Worm (Caenorhabditis elegans): ENCODE measurements around the gene jmjd-2.

The jmjd-2 gene

DNA sequence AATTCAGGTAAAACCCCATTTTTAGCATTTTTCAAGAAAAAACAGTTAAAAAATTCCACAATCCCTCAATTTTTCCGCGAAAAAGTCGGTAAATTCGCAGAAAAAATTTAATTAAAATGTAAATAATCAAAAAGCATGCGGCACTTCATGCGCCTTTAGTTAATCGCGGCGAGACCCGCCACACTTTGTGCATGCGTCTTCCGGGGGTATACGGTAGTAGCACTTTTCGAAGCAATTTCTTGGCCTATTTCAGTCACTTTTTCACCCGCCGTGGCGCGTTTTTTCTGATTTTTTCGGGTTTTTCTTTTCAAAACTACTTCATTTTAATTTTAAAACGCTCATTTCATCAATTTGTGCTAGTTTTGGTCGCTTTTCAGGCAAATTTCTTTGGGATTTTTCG is 3.8 kb upstream of the jmjd-2 start:
- TF ChIP-seq ztf-1 (GFP tag; conservative IDR thresholded peaks at IDR 0.05), result no peak

ce11 chrII:14244457-14245254 is 1.3 kb upstream of the jmjd-2 start:
- peak; percentile 53 for TF ChIP-seq zag-1 (tag; optimal IDR thresholded peaks at IDR 0.05)
- TF ChIP-seq nhr-25 (tag; optimal IDR thresholded peaks at IDR 0.05), result peak; percentile 19
- TF ChIP-seq ztf-4 (tag; optimal IDR thresholded peaks at IDR 0.05), result no peak
- TF ChIP-seq R02D3.7 (tag; optimal IDR thresholded peaks at IDR 0.05), result no peak
- no peak for TF ChIP-seq elt-3 (tag; optimal IDR thresholded peaks at IDR 0.05)
- TF ChIP-seq F13H6.1 (tag; optimal IDR thresholded peaks at IDR 0.05), result peak; percentile 57
- TF ChIP-seq ztf-11 (tag; optimal IDR thresholded peaks at IDR 0.05), result no peak
- no peak for TF ChIP-seq nhr-23 (tag; optimal IDR thresholded peaks at IDR 0.05)
- no peak for TF ChIP-seq ceh-82 (tag; optimal IDR thresholded peaks at IDR 0.05)
- no peak for TF ChIP-seq dmd-4 (tag; optimal IDR thresholded peaks at IDR 0.05)
- TF ChIP-seq skn-1 (tag; optimal IDR thresholded peaks at IDR 0.05), result no peak
- peak; percentile 56 for TF ChIP-seq lin-13 (GFP tag; optimal IDR thresholded peaks at IDR 0.05)
- no peak for TF ChIP-seq alr-1 (tag; optimal IDR thresholded peaks at IDR 0.05)
- no peak for TF ChIP-seq nhr-6 (tag; optimal IDR thresholded peaks at IDR 0.05)
- TF ChIP-seq mab-5 (tag; optimal IDR thresholded peaks at IDR 0.05), result no peak
- no peak for TF ChIP-seq sma-3 (GFP tag; optimal IDR thresholded peaks at IDR 0.05)
- TF ChIP-seq nhr-12 (tag; optimal IDR thresholded peaks at IDR 0.05), result no peak
- no peak for TF ChIP-seq Y55F3AM.14 (GFP tag; optimal IDR thresholded peaks at IDR 0.05)
- no peak for TF ChIP-seq aly-2 (tag; optimal IDR thresholded peaks at IDR 0.05)
- TF ChIP-seq lsy-2 (tag; optimal IDR thresholded peaks at IDR 0.05), result peak in 1 of 2 experiments; percentile 78
- TF ChIP-seq nhr-21 (tag; optimal IDR thresholded peaks at IDR 0.05), result peak; percentile 13
- no peak for TF ChIP-seq ZK546.5 (tag; optimal IDR thresholded peaks at IDR 0.05)
- peak; percentile 78 for TF ChIP-seq nhr-129 (tag; optimal IDR thresholded peaks at IDR 0.05)
- peak; percentile 77 for TF ChIP-seq crh-2 (tag; optimal IDR thresholded peaks at IDR 0.05)
- peak; percentile 22 for TF ChIP-seq snpc-4 (tag; optimal IDR thresholded peaks at IDR 0.05)
- no peak for TF ChIP-seq nhr-77 (tag; optimal IDR thresholded peaks at IDR 0.05)
- TF ChIP-seq unc-55 (GFP tag; optimal IDR thresholded peaks at IDR 0.05), result peak; percentile 73
- peak; percentile 47 for TF ChIP-seq mdl-1 (tag; optimal IDR thresholded peaks at IDR 0.05)
- TF ChIP-seq nhr-237 (tag; optimal IDR thresholded peaks at IDR 0.05), result no peak
- peak; percentile 64 for TF ChIP-seq blmp-1 (tag; optimal IDR thresholded peaks at IDR 0.05; ENCODE audit: insufficient read depth)
- no peak for TF ChIP-seq ztf-1 (GFP tag; conservative IDR thresholded peaks at IDR 0.05)
- peak; percentile 88 for TF ChIP-seq C34F6.9 (tag; optimal IDR thresholded peaks at IDR 0.05)
- no peak for TF ChIP-seq lin-39 (tag; optimal IDR thresholded peaks at IDR 0.05)
- TF ChIP-seq mbf-1 (tag; optimal IDR thresholded peaks at IDR 0.05), result no peak
- peak; percentile 61 for TF ChIP-seq fos-1 (tag; optimal IDR thresholded peaks at IDR 0.05)
- no peak for TF ChIP-seq egl-27 (tag; optimal IDR thresholded peaks at IDR 0.05)
- TF ChIP-seq nhr-10 (tag; optimal IDR thresholded peaks at IDR 0.05), result no peak
- TF ChIP-seq ceh-16 (tag; optimal IDR thresholded peaks at IDR 0.05), result no peak
- no peak for TF ChIP-seq unc-62 (GFP tag; optimal IDR thresholded peaks at IDR 0.05)
- peak; percentile 69 for TF ChIP-seq ama-1 (optimal IDR thresholded peaks at IDR 0.05)
- no peak for TF ChIP-seq nhr-11 (tag; optimal IDR thresholded peaks at IDR 0.05)
- TF ChIP-seq lin-11 (tag; optimal IDR thresholded peaks at IDR 0.05), result no peak
- no peak for TF ChIP-seq elt-1 (tag; optimal IDR thresholded peaks at IDR 0.05)
- peak; percentile 31 for TF ChIP-seq gmeb-1 (tag; optimal IDR thresholded peaks at IDR 0.05)
- TF ChIP-seq sem-4 (tag; optimal IDR thresholded peaks at IDR 0.05), result peak; percentile 12
- peak; percentile 33 for TF ChIP-seq sma-9 (GFP tag; optimal IDR thresholded peaks at IDR 0.05)
- TF ChIP-seq sma-9 (tag; optimal IDR thresholded peaks at IDR 0.05), result no peak
- no peak for TF ChIP-seq peb-1 (tag; optimal IDR thresholded peaks at IDR 0.05)
- no peak for TF ChIP-seq unc-39 (tag; optimal IDR thresholded peaks at IDR 0.05)
